Worm (Caenorhabditis elegans) whole organism, L2 larva: Measurements from ENCODE around the gene ZC443.3.
A peak's percentile ranks its signal among the peaks of the same experiment; 100 is the strongest.

Experiments used
- C34F6.9 ChIP-seq: fragments of 150-350 bp; optimal IDR thresholded peaks from 2 replicates; lab custom pipeline; 2014; ENCODE audit warnings: missing biosample characterization, missing genetic modification characterization
- Y55F3AM.14 ChIP-seq: fragments of 200-800 bp; sonication (Bioruptor generic); optimal IDR thresholded peaks from 2 replicates; lab custom pipeline; 2018; ENCODE audit warnings: mild to moderate bottlenecking, missing genetic modification characterization, missing compliant biosample characterization
- ZK546.5 ChIP-seq: sonication (generic microtip); optimal IDR thresholded peaks from 2 replicates; lab custom pipeline; 2017; ENCODE audit warnings: missing biosample characterization, missing genetic modification characterization
- aly-2 ChIP-seq: fragments of 150-350 bp; optimal IDR thresholded peaks from 2 replicates; lab custom pipeline; 2014; ENCODE audit warnings: missing biosample characterization, missing genetic modification characterization
- ama-1 ChIP-seq: fragments of 150-350 bp; optimal IDR thresholded peaks from 2 replicates; lab custom pipeline; 2018; ENCODE audit warnings: inconsistent platforms
- blmp-1 ChIP-seq: sonication (generic microtip); optimal IDR thresholded peaks from 2 replicates; lab custom pipeline; 2017; ENCODE audit warnings: missing genetic modification characterization, mild to moderate bottlenecking, missing compliant biosample characterization, antibody characterized with exemption, moderate library complexity; ENCODE audit not compliant: insufficient read depth
- ceh-82 ChIP-seq: fragments of 150-350 bp; optimal IDR thresholded peaks from 2 replicates; lab custom pipeline; 2014; ENCODE audit warnings: missing biosample characterization, missing genetic modification characterization
- crh-2 ChIP-seq: sonication (generic microtip); optimal IDR thresholded peaks from 2 replicates; lab custom pipeline; 2017; ENCODE audit warnings: missing biosample characterization, missing genetic modification characterization
- dmd-4 ChIP-seq: sonication (generic microtip); optimal IDR thresholded peaks from 2 replicates; lab custom pipeline; 2017; ENCODE audit warnings: missing biosample characterization, missing genetic modification characterization
- elt-1 ChIP-seq: fragments of 150-350 bp; optimal IDR thresholded peaks from 2 replicates; lab custom pipeline; 2014; ENCODE audit warnings: missing biosample characterization, missing genetic modification characterization
- gmeb-1 ChIP-seq: fragments of 150-350 bp; optimal IDR thresholded peaks from 2 replicates; lab custom pipeline; 2014; ENCODE audit warnings: missing biosample characterization, missing genetic modification characterization
- lin-11 ChIP-seq: fragments of 150-350 bp; sonication (generic microtip); optimal IDR thresholded peaks from 2 replicates; lab custom pipeline; 2014; ENCODE audit warnings: missing biosample characterization, missing genetic modification characterization, inconsistent platforms, mixed read lengths
- lin-39 ChIP-seq: fragments of 150-350 bp; optimal IDR thresholded peaks from 2 replicates; lab custom pipeline; 2014; ENCODE audit warnings: missing biosample characterization, missing genetic modification reagents, missing genetic modification characterization
- lsy-2 ChIP-seq, 2 experiments: fragments of 150-350 bp in 1 of 2; sonication (generic microtip) in 1 of 2; optimal IDR thresholded peaks; 2 replicates each; lab custom pipeline; 2014 to 2017; ENCODE audit warnings: missing biosample characterization in 2 of 2, missing genetic modification characterization in 2 of 2
- mab-5 ChIP-seq: fragments of 150-350 bp; optimal IDR thresholded peaks from 2 replicates; lab custom pipeline; 2014; ENCODE audit warnings: missing biosample characterization, missing genetic modification characterization
- nhr-10 ChIP-seq: sonication (generic microtip); optimal IDR thresholded peaks from 2 replicates; lab custom pipeline; 2017; ENCODE audit warnings: missing biosample characterization, missing genetic modification characterization
- nhr-12 ChIP-seq: fragments of 150-350 bp; optimal IDR thresholded peaks from 2 replicates; lab custom pipeline; 2014; ENCODE audit warnings: missing biosample characterization, missing genetic modification characterization
- nhr-21 ChIP-seq: fragments of 150-350 bp; optimal IDR thresholded peaks from 2 replicates; lab custom pipeline; 2014; ENCODE audit warnings: missing biosample characterization, missing genetic modification characterization
- nhr-23 ChIP-seq: fragments of 150-350 bp; optimal IDR thresholded peaks from 2 replicates; lab custom pipeline; 2014; ENCODE audit warnings: missing biosample characterization, missing genetic modification reagents, missing genetic modification characterization
- nhr-237 ChIP-seq: fragments of 150-350 bp; optimal IDR thresholded peaks from 2 replicates; lab custom pipeline; 2014; ENCODE audit warnings: missing biosample characterization, missing genetic modification characterization
- nhr-25 ChIP-seq: fragments of 150-350 bp; sonication (generic microtip); optimal IDR thresholded peaks from 3 replicates; lab custom pipeline; 2014; ENCODE audit warnings: missing biosample characterization, missing genetic modification characterization
- nhr-77 ChIP-seq: fragments of 150-350 bp; optimal IDR thresholded peaks from 2 replicates; lab custom pipeline; 2014; ENCODE audit warnings: missing biosample characterization, missing genetic modification characterization
- peb-1 ChIP-seq: fragments of 150-350 bp; optimal IDR thresholded peaks from 2 replicates; lab custom pipeline; 2014; ENCODE audit warnings: missing biosample characterization, missing genetic modification characterization
- sem-4 ChIP-seq: fragments of 150-350 bp; optimal IDR thresholded peaks from 2 replicates; lab custom pipeline; 2014; ENCODE audit warnings: missing biosample characterization, missing genetic modification reagents, missing genetic modification characterization
- skn-1 ChIP-seq: sonication (generic microtip); optimal IDR thresholded peaks from 2 replicates; lab custom pipeline; 2017; ENCODE audit warnings: missing biosample characterization, missing genetic modification characterization
- sma-3 ChIP-seq: sonication (generic microtip); optimal IDR thresholded peaks from 2 replicates; lab custom pipeline; 2016; ENCODE audit warnings: missing genetic modification reagents, missing genetic modification characterization, missing compliant biosample characterization
- sma-9 ChIP-seq, 2 experiments: fragments of 150-350 bp in 1 of 2; sonication (generic microtip) in 1 of 2; optimal IDR thresholded peaks; 2 replicates each; lab custom pipeline; 2014 to 2016; ENCODE audit warnings: missing genetic modification characterization in 2 of 2, mild to moderate bottlenecking in 1 of 2, missing biosample characterization in 1 of 2, missing compliant biosample characterization in 1 of 2, missing genetic modification reagents in 1 of 2, moderate library complexity in 1 of 2
- unc-39 ChIP-seq: fragments of 150-350 bp; optimal IDR thresholded peaks from 2 replicates; lab custom pipeline; 2014; ENCODE audit warnings: missing biosample characterization, missing genetic modification characterization
- unc-55 ChIP-seq: fragments of 150-350 bp; sonication (generic microtip); optimal IDR thresholded peaks from 3 replicates; lab custom pipeline; 2014; ENCODE audit warnings: missing biosample characterization, missing genetic modification reagents, missing genetic modification characterization
- unc-62 ChIP-seq: fragments of 150-350 bp; optimal IDR thresholded peaks from 2 replicates; lab custom pipeline; 2014; ENCODE audit warnings: missing biosample characterization, missing genetic modification reagents, missing genetic modification characterization
- zag-1 ChIP-seq: fragments of 150-350 bp; optimal IDR thresholded peaks from 2 replicates; lab custom pipeline; 2014; ENCODE audit warnings: missing biosample characterization, missing genetic modification characterization
- ztf-1 ChIP-seq: fragments of 200-800 bp; sonication (Bioruptor generic); conservative IDR thresholded peaks from 2 replicates; pipeline ENCODE4 v1.3.6; 2022; ENCODE audit warnings: missing genetic modification characterization, missing compliant biosample characterization
- ztf-11 ChIP-seq: sonication (generic microtip); optimal IDR thresholded peaks from 2 replicates; lab custom pipeline; 2017; ENCODE audit warnings: missing biosample characterization, missing genetic modification characterization
- ztf-4 ChIP-seq: fragments of 150-350 bp; optimal IDR thresholded peaks from 2 replicates; lab custom pipeline; 2014; ENCODE audit warnings: missing biosample characterization, missing genetic modification characterization

Gene ZC443.3

ce11 chrV:12811810-12812209, 2.1 kb downstream of the ZC443.3 start:
- no peak for TF ChIP-seq blmp-1 (tag; lab: Kevin White, UChicago)
- no peak for TF ChIP-seq unc-39
- TF ChIP-seq ama-1: peak; percentile 15
- peak in 1 of 2 experiments; percentile 5 for TF ChIP-seq lsy-2 (tag; optimal IDR thresholded peaks at IDR 0.05; lab: Kevin White, UChicago)
- TF ChIP-seq zag-1 (tag; lab: Kevin White, UChicago): no peak
- TF ChIP-seq, all 48 proteins: peak for 2

ce11 chrV:12811126-12811525, 2.8 kb downstream of the ZC443.3 start, which contains the start of gene ZC443.2:
Gene ZC443.2 (minus strand): TSS chrV:12811192.
- TF ChIP-seq nhr-10 (tag; lab: Kevin White, UChicago) (no peak), unc-55 (peak; percentile 64)

- TF ChIP-seq ZK546.5 (tag; lab: Kevin White, UChicago) (no peak), mab-5 (no peak), unc-55 (no peak), nhr-21 (tag; lab: Kevin White, UChicago) (no peak), lsy-2 (tag; optimal IDR thresholded peaks at IDR 0.05; lab: Kevin White, UChicago) (no peak), nhr-25 (tag; lab: Kevin White, UChicago) (no peak), zag-1 (tag; lab: Kevin White, UChicago) (no peak), nhr-237 (tag; lab: Kevin White, UChicago) (no peak), aly-2 (no peak), sma-9 (GFP tag; optimal IDR thresholded peaks at IDR 0.05; lab: Kevin White, UChicago) (no peak), sma-9 (tag; optimal IDR thresholded peaks at IDR 0.05; lab: Kevin White, UChicago) (no peak), nhr-23 (tag; lab: Kevin White, UChicago) (no peak), ztf-11 (tag; lab: Kevin White, UChicago) (no peak), unc-62 (no peak), Y55F3AM.14 (GFP tag; lab: Kevin White, UChicago) (no peak), peb-1 (tag; lab: Kevin White, UChicago) (no peak), unc-39 (no peak), ztf-1 (GFP tag; lab: Robert Waterston, UW) (no peak), lin-39 (tag; lab: Kevin White, UChicago) (no peak), ceh-82 (no peak)
Observed at ce11 chrV:12809876-12810275, 4.0 kb downstream of the ZC443.3 start, which contains the start of gene ZC443.1. Gene ZC443.1 (minus strand): TSS chrV:12810080.

- TF ChIP-seq zag-1 (tag; lab: Kevin White, UChicago): no peak
- TF ChIP-seq blmp-1 (tag; lab: Kevin White, UChicago): no peak
- no peak for TF ChIP-seq peb-1 (tag; lab: Kevin White, UChicago)
- no peak for TF ChIP-seq unc-39
- TF ChIP-seq C34F6.9: no peak
- no peak for TF ChIP-seq dmd-4 (tag; lab: Kevin White, UChicago)
- TF ChIP-seq ztf-1 (GFP tag; lab: Robert Waterston, UW): no peak
- no peak for TF ChIP-seq ama-1
- TF ChIP-seq sma-3 (GFP tag; lab: Kevin White, UChicago): no peak
- no peak for TF ChIP-seq ztf-4 (tag; lab: Kevin White, UChicago)
- TF ChIP-seq sma-9 (GFP tag; optimal IDR thresholded peaks at IDR 0.05; lab: Kevin White, UChicago): no peak
- TF ChIP-seq sma-9 (tag; optimal IDR thresholded peaks at IDR 0.05; lab: Kevin White, UChicago): no peak
Observed at ce11 chrV:12806190-12806589, 7.7 kb downstream of the ZC443.3 start, which contains the start of gene ZC443.7. Gene ZC443.7 (plus strand): TSS chrV:12806490.

- TF ChIP-seq nhr-23 (tag; lab: Kevin White, UChicago) (no peak), peb-1 (tag; lab: Kevin White, UChicago) (no peak), nhr-25 (tag; lab: Kevin White, UChicago) (no peak), skn-1 (tag; lab: Kevin White, UChicago) (no peak), lsy-2 (tag; optimal IDR thresholded peaks at IDR 0.05; lab: Kevin White, UChicago) (no peak), nhr-12 (tag; lab: Kevin White, UChicago) (no peak), C34F6.9 (no peak), elt-1 (tag; lab: Kevin White, UChicago) (no peak), dmd-4 (tag; lab: Kevin White, UChicago) (no peak), nhr-77 (tag; lab: Kevin White, UChicago) (no peak)
Observed at ce11 chrV:12803274-12803673, 10.6 kb downstream of the ZC443.3 start, which contains the start of gene srbc-45. Gene srbc-45 (plus strand): TSS chrV:12803574.

ce11 chrV:12800171-12800570, 13.8 kb downstream of the ZC443.3 start, which contains the start of gene ugt-3:
Gene ugt-3 (minus strand): TSS chrV:12800271.
- TF ChIP-seq unc-39: no peak
- TF ChIP-seq nhr-10 (tag; lab: Kevin White, UChicago): no peak
- TF ChIP-seq gmeb-1 (tag; lab: Kevin White, UChicago): no peak
- no peak for TF ChIP-seq sma-3 (GFP tag; lab: Kevin White, UChicago)
- TF ChIP-seq nhr-21 (tag; lab: Kevin White, UChicago): no peak
- no peak for TF ChIP-seq C34F6.9
- TF ChIP-seq crh-2 (tag; lab: Kevin White, UChicago): no peak
- no peak for TF ChIP-seq nhr-237 (tag; lab: Kevin White, UChicago)
- no peak for TF ChIP-seq ama-1
- no peak for TF ChIP-seq nhr-12 (tag; lab: Kevin White, UChicago)
- TF ChIP-seq peb-1 (tag; lab: Kevin White, UChicago): no peak
- TF ChIP-seq sem-4 (tag; lab: Kevin White, UChicago): no peak
- TF ChIP-seq lin-11: no peak
- no peak for TF ChIP-seq skn-1 (tag; lab: Kevin White, UChicago)
- TF ChIP-seq lin-39 (tag; lab: Kevin White, UChicago): no peak
